Worm (Caenorhabditis elegans) whole organism, L2 larva: ENCODE data around the gene K02E11.6.

Experiments used
- C34F6.9 ChIP-seq: fragments of 150-350 bp; optimal IDR thresholded peaks from 2 replicates; lab custom pipeline; 2014; ENCODE audit warnings: missing biosample characterization, missing genetic modification characterization
- F13H6.1 ChIP-seq: sonication (generic microtip); optimal IDR thresholded peaks from 2 replicates; lab custom pipeline; 2016; ENCODE audit warnings: missing genetic modification characterization, missing compliant biosample characterization
- R02D3.7 ChIP-seq: fragments of 150-350 bp; optimal IDR thresholded peaks from 2 replicates; lab custom pipeline; 2014; ENCODE audit warnings: missing biosample characterization, missing genetic modification characterization
- Y55F3AM.14 ChIP-seq: fragments of 200-800 bp; sonication (Bioruptor generic); optimal IDR thresholded peaks from 2 replicates; lab custom pipeline; 2018; ENCODE audit warnings: mild to moderate bottlenecking, missing genetic modification characterization, missing compliant biosample characterization
- ZK546.5 ChIP-seq: sonication (generic microtip); optimal IDR thresholded peaks from 2 replicates; lab custom pipeline; 2017; ENCODE audit warnings: missing biosample characterization, missing genetic modification characterization
- alr-1 ChIP-seq: fragments of 150-350 bp; optimal IDR thresholded peaks from 2 replicates; lab custom pipeline; 2014; ENCODE audit warnings: missing biosample characterization, missing genetic modification characterization
- aly-2 ChIP-seq: fragments of 150-350 bp; optimal IDR thresholded peaks from 2 replicates; lab custom pipeline; 2014; ENCODE audit warnings: missing biosample characterization, missing genetic modification characterization
- ama-1 ChIP-seq: fragments of 150-350 bp; optimal IDR thresholded peaks from 2 replicates; lab custom pipeline; 2018; ENCODE audit warnings: inconsistent platforms
- blmp-1 ChIP-seq: sonication (generic microtip); optimal IDR thresholded peaks from 2 replicates; lab custom pipeline; 2017; ENCODE audit warnings: missing genetic modification characterization, mild to moderate bottlenecking, missing compliant biosample characterization, antibody characterized with exemption, moderate library complexity; ENCODE audit not compliant: insufficient read depth
- ceh-16 ChIP-seq: fragments of 150-350 bp; optimal IDR thresholded peaks from 2 replicates; lab custom pipeline; 2014; ENCODE audit warnings: missing biosample characterization, missing genetic modification characterization
- crh-2 ChIP-seq: sonication (generic microtip); optimal IDR thresholded peaks from 2 replicates; lab custom pipeline; 2017; ENCODE audit warnings: missing biosample characterization, missing genetic modification characterization
- dmd-4 ChIP-seq: sonication (generic microtip); optimal IDR thresholded peaks from 2 replicates; lab custom pipeline; 2017; ENCODE audit warnings: missing biosample characterization, missing genetic modification characterization
- egl-27 ChIP-seq: sonication (generic microtip); optimal IDR thresholded peaks from 3 replicates; lab custom pipeline; 2017; ENCODE audit warnings: missing biosample characterization, missing genetic modification reagents, missing genetic modification characterization
- elt-1 ChIP-seq: fragments of 150-350 bp; optimal IDR thresholded peaks from 2 replicates; lab custom pipeline; 2014; ENCODE audit warnings: missing biosample characterization, missing genetic modification characterization
- elt-3 ChIP-seq: sonication (generic microtip); optimal IDR thresholded peaks from 2 replicates; lab custom pipeline; 2017; ENCODE audit warnings: missing biosample characterization, missing genetic modification characterization
- fos-1 ChIP-seq: fragments of 150-350 bp; optimal IDR thresholded peaks from 2 replicates; lab custom pipeline; 2014; ENCODE audit warnings: missing biosample characterization, missing genetic modification characterization
- lin-11 ChIP-seq: fragments of 150-350 bp; sonication (generic microtip); optimal IDR thresholded peaks from 2 replicates; lab custom pipeline; 2014; ENCODE audit warnings: missing biosample characterization, missing genetic modification characterization, inconsistent platforms, mixed read lengths
- lin-13 ChIP-seq: fragments of 150-350 bp; optimal IDR thresholded peaks from 2 replicates; lab custom pipeline; 2014; ENCODE audit warnings: missing biosample characterization, missing genetic modification reagents, missing genetic modification characterization
- lin-39 ChIP-seq: fragments of 150-350 bp; optimal IDR thresholded peaks from 2 replicates; lab custom pipeline; 2014; ENCODE audit warnings: missing biosample characterization, missing genetic modification reagents, missing genetic modification characterization
- lsy-2 ChIP-seq, 2 experiments: fragments of 150-350 bp in 1 of 2; sonication (generic microtip) in 1 of 2; optimal IDR thresholded peaks; 2 replicates each; lab custom pipeline; 2014 to 2017; ENCODE audit warnings: missing biosample characterization in 2 of 2, missing genetic modification characterization in 2 of 2
- mbf-1 ChIP-seq: sonication (generic microtip); optimal IDR thresholded peaks from 2 replicates; lab custom pipeline; 2017; ENCODE audit warnings: missing biosample characterization, missing genetic modification characterization
- mdl-1 ChIP-seq, 2 experiments: fragments of 150-350 bp in 1 of 2; sonication (generic microtip) in 1 of 2; optimal IDR thresholded peaks; 2 replicates each; lab custom pipeline; 2017; ENCODE audit warnings: missing biosample characterization in 2 of 2, missing genetic modification characterization in 2 of 2
- nhr-11 ChIP-seq: fragments of 150-350 bp; optimal IDR thresholded peaks from 2 replicates; lab custom pipeline; 2014; ENCODE audit warnings: missing biosample characterization, missing genetic modification characterization
- nhr-12 ChIP-seq: fragments of 150-350 bp; optimal IDR thresholded peaks from 2 replicates; lab custom pipeline; 2014; ENCODE audit warnings: missing biosample characterization, missing genetic modification characterization
- nhr-21 ChIP-seq: fragments of 150-350 bp; optimal IDR thresholded peaks from 2 replicates; lab custom pipeline; 2014; ENCODE audit warnings: missing biosample characterization, missing genetic modification characterization
- nhr-25 ChIP-seq: fragments of 150-350 bp; sonication (generic microtip); optimal IDR thresholded peaks from 3 replicates; lab custom pipeline; 2014; ENCODE audit warnings: missing biosample characterization, missing genetic modification characterization
- nhr-6 ChIP-seq: fragments of 150-350 bp; optimal IDR thresholded peaks from 2 replicates; lab custom pipeline; 2014; ENCODE audit warnings: missing biosample characterization, missing genetic modification characterization
- nhr-77 ChIP-seq: fragments of 150-350 bp; optimal IDR thresholded peaks from 2 replicates; lab custom pipeline; 2014; ENCODE audit warnings: missing biosample characterization, missing genetic modification characterization
- peb-1 ChIP-seq: fragments of 150-350 bp; optimal IDR thresholded peaks from 2 replicates; lab custom pipeline; 2014; ENCODE audit warnings: missing biosample characterization, missing genetic modification characterization
- skn-1 ChIP-seq: sonication (generic microtip); optimal IDR thresholded peaks from 2 replicates; lab custom pipeline; 2017; ENCODE audit warnings: missing biosample characterization, missing genetic modification characterization
- sma-3 ChIP-seq: sonication (generic microtip); optimal IDR thresholded peaks from 2 replicates; lab custom pipeline; 2016; ENCODE audit warnings: missing genetic modification reagents, missing genetic modification characterization, missing compliant biosample characterization
- sma-9 ChIP-seq, 2 experiments: fragments of 150-350 bp in 1 of 2; sonication (generic microtip) in 1 of 2; optimal IDR thresholded peaks; 2 replicates each; lab custom pipeline; 2014 to 2016; ENCODE audit warnings: missing genetic modification characterization in 2 of 2, mild to moderate bottlenecking in 1 of 2, missing biosample characterization in 1 of 2, missing compliant biosample characterization in 1 of 2, missing genetic modification reagents in 1 of 2, moderate library complexity in 1 of 2
- snpc-4 ChIP-seq: fragments of 150-350 bp; optimal IDR thresholded peaks from 2 replicates; lab custom pipeline; 2014; ENCODE audit warnings: missing biosample characterization, missing genetic modification characterization
- unc-62 ChIP-seq: fragments of 150-350 bp; optimal IDR thresholded peaks from 2 replicates; lab custom pipeline; 2014; ENCODE audit warnings: missing biosample characterization, missing genetic modification reagents, missing genetic modification characterization
- ztf-1 ChIP-seq: fragments of 200-800 bp; sonication (Bioruptor generic); conservative IDR thresholded peaks from 2 replicates; pipeline ENCODE4 v1.3.6; 2022; ENCODE audit warnings: missing genetic modification characterization, missing compliant biosample characterization
- ztf-11 ChIP-seq: sonication (generic microtip); optimal IDR thresholded peaks from 2 replicates; lab custom pipeline; 2017; ENCODE audit warnings: missing biosample characterization, missing genetic modification characterization
- ztf-4 ChIP-seq: fragments of 150-350 bp; optimal IDR thresholded peaks from 2 replicates; lab custom pipeline; 2014; ENCODE audit warnings: missing biosample characterization, missing genetic modification characterization

The K02E11.6 gene

ce11 chrV:14256813-14257212, 8.2 kb downstream of the K02E11.6 start, which contains the start of gene sre-8:
TSS of gene sre-8 (plus strand) at chrV:14257113.
- TF ChIP-seq nhr-21 (tag; lab: Kevin White, UChicago) (no peak), ama-1 (no peak), dmd-4 (no peak), nhr-6 (tag; lab: Kevin White, UChicago) (no peak), fos-1 (tag; lab: Kevin White, UChicago) (no peak), ztf-1 (GFP tag; lab: Robert Waterston, UW) (no peak), nhr-12 (no peak), alr-1 (tag; lab: Kevin White, UChicago) (no peak)

- TF ChIP-seq lsy-2 (tag; optimal IDR thresholded peaks at IDR 0.05; lab: Kevin White, UChicago) (no peak), mdl-1 (tag; optimal IDR thresholded peaks at IDR 0.05; lab: Kevin White, UChicago) (no peak), nhr-12 (no peak), nhr-25 (tag; lab: Kevin White, UChicago) (no peak), ztf-4 (tag; lab: Kevin White, UChicago) (no peak), unc-62 (GFP tag; lab: Kevin White, UChicago) (no peak), mbf-1 (tag; lab: Kevin White, UChicago) (no peak), skn-1 (tag; lab: Kevin White, UChicago) (no peak), ceh-16 (tag; lab: Kevin White, UChicago) (no peak), lin-11 (tag; lab: Kevin White, UChicago) (no peak), crh-2 (tag; lab: Kevin White, UChicago) (no peak), dmd-4 (no peak), ama-1 (no peak), snpc-4 (no peak)
Observed at ce11 chrV:14260831-14261230, 12.2 kb downstream of the K02E11.6 start, which contains the start of gene F40G12.2. TSS of gene F40G12.2 (minus strand) at chrV:14260931.

ce11 chrV:14267326-14267942, 18.8 kb downstream of the K02E11.6 start:
- TF ChIP-seq peb-1 (tag; lab: Kevin White, UChicago) (no peak), snpc-4 (peak; percentile 22), Y55F3AM.14 (GFP tag; lab: Kevin White, UChicago) (no peak), sma-3 (no peak)

- no peak for TF ChIP-seq mbf-1 (tag; lab: Kevin White, UChicago)
- no peak for TF ChIP-seq Y55F3AM.14 (GFP tag; lab: Kevin White, UChicago)
- TF ChIP-seq ztf-11 (tag; lab: Kevin White, UChicago): no peak
- TF ChIP-seq crh-2 (tag; lab: Kevin White, UChicago): no peak
- TF ChIP-seq elt-3: no peak
- no peak for TF ChIP-seq ZK546.5
- TF ChIP-seq F13H6.1 (tag; lab: Kevin White, UChicago): no peak
- no peak for TF ChIP-seq C34F6.9 (tag; lab: Kevin White, UChicago)
- no peak for TF ChIP-seq peb-1 (tag; lab: Kevin White, UChicago)
- no peak for TF ChIP-seq aly-2 (tag; lab: Kevin White, UChicago)
- TF ChIP-seq dmd-4: no peak
- no peak for TF ChIP-seq lin-39 (tag; lab: Kevin White, UChicago)
- TF ChIP-seq lin-13: no peak
- no peak for TF ChIP-seq snpc-4
- TF ChIP-seq lin-11 (tag; lab: Kevin White, UChicago): no peak
- no peak for TF ChIP-seq nhr-12
- TF ChIP-seq nhr-11 (tag; lab: Kevin White, UChicago): no peak
- TF ChIP-seq skn-1 (tag; lab: Kevin White, UChicago): no peak
- no peak for TF ChIP-seq blmp-1 (tag; lab: Kevin White, UChicago)
- TF ChIP-seq alr-1 (tag; lab: Kevin White, UChicago): no peak
Observed at ce11 chrV:14268616-14269015, 20.0 kb downstream of the K02E11.6 start, which contains the start of gene F40G12.4. TSS of gene F40G12.4 (minus strand) at chrV:14268716.

- TF ChIP-seq peb-1 (tag; lab: Kevin White, UChicago) (no peak), F13H6.1 (tag; lab: Kevin White, UChicago) (no peak), sma-9 (GFP tag; optimal IDR thresholded peaks at IDR 0.05; lab: Kevin White, UChicago) (no peak), sma-9 (tag; optimal IDR thresholded peaks at IDR 0.05; lab: Kevin White, UChicago) (no peak), nhr-77 (tag; lab: Kevin White, UChicago) (no peak), fos-1 (tag; lab: Kevin White, UChicago) (no peak), ZK546.5 (no peak), lin-11 (tag; lab: Kevin White, UChicago) (no peak), elt-1 (no peak), lsy-2 (tag; optimal IDR thresholded peaks at IDR 0.05; lab: Kevin White, UChicago) (no peak), egl-27 (tag; lab: Kevin White, UChicago) (no peak), nhr-25 (tag; lab: Kevin White, UChicago) (no peak), crh-2 (tag; lab: Kevin White, UChicago) (no peak), C34F6.9 (tag; lab: Kevin White, UChicago) (no peak), R02D3.7 (tag; lab: Kevin White, UChicago) (no peak), blmp-1 (tag; lab: Kevin White, UChicago) (no peak), mbf-1 (tag; lab: Kevin White, UChicago) (no peak), snpc-4 (no peak), Y55F3AM.14 (GFP tag; lab: Kevin White, UChicago) (no peak), ama-1 (no peak), sma-3 (no peak)
Observed at ce11 chrV:14270729-14271128, 22.1 kb downstream of the K02E11.6 start, which contains the start of gene F40G12.5. TSS of gene F40G12.5 (minus strand) at chrV:14270829.
